Fruit fly (Drosophila melanogaster): Measurements from ENCODE around the gene CG8492.

Gene CG8492

DNA sequence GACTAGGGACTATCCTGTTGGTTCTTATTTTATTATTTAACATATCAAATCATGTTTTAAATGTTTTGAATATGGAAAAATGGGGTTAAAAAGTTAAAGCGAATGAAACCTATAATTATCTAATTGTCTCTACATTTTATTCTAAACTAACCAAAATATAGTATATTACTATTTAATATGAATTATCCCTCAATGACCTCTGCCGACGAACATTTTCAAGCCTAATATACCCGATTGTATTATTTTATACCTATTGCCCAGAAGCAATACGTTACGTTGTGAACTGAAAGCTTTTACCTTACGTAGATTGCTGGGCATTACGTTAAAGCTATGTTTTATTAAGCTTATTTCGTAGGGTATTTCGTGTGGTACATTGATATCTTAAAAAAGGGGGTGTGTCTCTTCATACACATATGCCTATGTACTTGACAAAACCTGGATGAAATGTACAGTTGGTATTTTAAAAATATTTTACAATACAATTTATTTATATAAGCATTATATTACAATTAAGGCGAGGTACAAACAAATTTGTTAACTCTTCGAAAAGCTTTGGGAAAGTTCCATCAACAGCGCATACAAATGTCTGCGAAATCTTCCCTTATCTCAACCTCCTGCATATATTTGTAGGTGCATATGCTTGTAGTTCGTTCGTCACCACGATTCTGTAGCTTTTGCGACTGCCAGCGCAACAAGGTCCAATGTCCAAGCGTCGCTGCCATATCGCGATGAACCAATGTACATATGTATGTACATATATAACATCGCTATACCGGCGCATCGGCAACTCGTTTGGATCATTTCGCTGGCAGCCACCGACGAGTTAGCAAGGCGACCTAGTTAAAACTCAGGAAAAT is 13.2 kb downstream of the CG8492 start, which contains the start of gene Mcad (continued):
- peak; percentile 92 for TF ChIP-seq CG6683 (GFP tag; optimal IDR thresholded peaks at IDR 0.05)
- peak; percentile 38 for TF ChIP-seq CG3838 (GFP tag; optimal IDR thresholded peaks at IDR 0.05)
- TF ChIP-seq Med (GFP tag), result peak; percentile 93
- TF ChIP-seq CG34376 (GFP tag; optimal IDR thresholded peaks at IDR 0.05), result peak; percentile 73
- TF ChIP-seq CG4730 (GFP tag; IDR thresholded peaks at IDR 0.05), result peak; percentile 82
- peak; percentile 92 for TF ChIP-seq CG14710 (tag; optimal IDR thresholded peaks at IDR 0.05)
- TF ChIP-seq ro (GFP tag; IDR thresholded peaks at IDR 0.05), result no peak
- peak; percentile 86 for TF ChIP-seq CG2712 (tag; optimal IDR thresholded peaks at IDR 0.05)
- TF ChIP-seq CG18619 (GFP tag; optimal IDR thresholded peaks at IDR 0.05), result peak; percentile 84
- TF ChIP-seq seq (GFP tag; IDR thresholded peaks at IDR 0.05), result peak; percentile 79
- no peak for TF ChIP-seq pros (GFP tag; optimal IDR thresholded peaks at IDR 0.05)
- TF ChIP-seq Six4 (GFP tag; optimal IDR thresholded peaks at IDR 0.05), result peak; percentile 86
- peak; percentile 41 for TF ChIP-seq CG8290 (GFP tag; optimal IDR thresholded peaks at IDR 0.05)
- peak in 1 of 2 experiments; percentile 57 for TF ChIP-seq CG8290 (tag; optimal IDR thresholded peaks at IDR 0.05)
- TF ChIP-seq Sry-β (GFP tag; optimal IDR thresholded peaks at IDR 0.05), result peak; percentile 55
- no peak for TF ChIP-seq ac (GFP tag; optimal IDR thresholded peaks at IDR 0.05)
- TF ChIP-seq CG13296 (GFP tag; optimal IDR thresholded peaks at IDR 0.05), result peak; percentile 95
- peak; percentile 90 for TF ChIP-seq Drgx (GFP tag; IDR thresholded peaks at IDR 0.05)
- peak; percentile 93 for TF ChIP-seq Hmr (GFP tag; optimal IDR thresholded peaks at IDR 0.05)
- TF ChIP-seq dpn (GFP tag; optimal IDR thresholded peaks at IDR 0.05), result peak; percentile 53 to 85
- TF ChIP-seq CG1832 (GFP tag; optimal IDR thresholded peaks at IDR 0.05), result no peak
- no peak for TF ChIP-seq gfzf (GFP tag; optimal IDR thresholded peaks at IDR 0.05)
- TF ChIP-seq CG18599 (GFP tag; optimal IDR thresholded peaks at IDR 0.05), result peak; percentile 97
- TF ChIP-seq CG7839 (tag; optimal IDR thresholded peaks at IDR 0.05), result peak; percentile 95
- TF ChIP-seq MBD-R2 (GFP tag; IDR thresholded peaks at IDR 0.05), result peak; percentile 92
- TF ChIP-seq Deaf1 (tag; optimal IDR thresholded peaks at IDR 0.05), result peak; percentile 32
- TF ChIP-seq twi (tag; optimal IDR thresholded peaks at IDR 0.05), result peak; percentile 34
- peak; percentile 84 for TF ChIP-seq Dek (tag; optimal IDR thresholded peaks at IDR 0.05)
- TF ChIP-seq CG16815 (GFP tag; optimal IDR thresholded peaks at IDR 0.05), result peak; percentile 74
- TF ChIP-seq Sry-δ (GFP tag; optimal IDR thresholded peaks at IDR 0.05), result peak; percentile 33
- TF ChIP-seq Trl (optimal IDR thresholded peaks at IDR 0.05), result no peak
- peak; percentile 19 for TF ChIP-seq Trl (GFP tag; optimal IDR thresholded peaks at IDR 0.05)
- peak; percentile 94 for TF ChIP-seq Blimp-1 (GFP tag; optimal IDR thresholded peaks at IDR 0.05)
- peak; percentile 63 for TF ChIP-seq fd64A (GFP tag; optimal IDR thresholded peaks at IDR 0.05)
- TF ChIP-seq unc-4 (GFP tag; IDR thresholded peaks at IDR 0.05; ENCODE audit: partially characterized antibody), result 0 out of 2 replicates have a peak, but pooled peaks have one; percentile 21
- peak; percentile 75 for TF ChIP-seq tio (GFP tag; optimal IDR thresholded peaks at IDR 0.05)
- TF ChIP-seq ap (GFP tag; IDR thresholded peaks at IDR 0.05), result peak; percentile 82
- peak; percentile 79 for TF ChIP-seq MTF-1 (GFP tag; optimal IDR thresholded peaks at IDR 0.05; ENCODE audit: borderline replicate concordance)
- peak; percentile 90 for TF ChIP-seq al (GFP tag; IDR thresholded peaks at IDR 0.05)
- TF ChIP-seq ewg (GFP tag; optimal IDR thresholded peaks at IDR 0.05), result peak; percentile 69
- TF ChIP-seq sd (tag; optimal IDR thresholded peaks at IDR 0.05), result peak; percentile 57
- TF ChIP-seq CG8089 (GFP tag; optimal IDR thresholded peaks at IDR 0.05), result peak; percentile 14
- TF ChIP-seq Poxn (GFP tag; IDR thresholded peaks at IDR 0.05), result peak; percentile 57
- TF ChIP-seq Hey (tag; optimal IDR thresholded peaks at IDR 0.05), result no peak
- peak; percentile 96 for TF ChIP-seq dysf (GFP tag; IDR thresholded peaks at IDR 0.05)
- TF ChIP-seq odd (GFP tag; optimal IDR thresholded peaks at IDR 0.05), result peak; percentile 74
- TF ChIP-seq dimm (GFP tag; IDR thresholded peaks at IDR 0.05), result peak; percentile 67
- peak; percentile 88 for TF ChIP-seq CG10209 (GFP tag; optimal IDR thresholded peaks at IDR 0.05)
- TF ChIP-seq CG6791 (GFP tag; IDR thresholded peaks at IDR 0.05; ENCODE audit: partially characterized antibody), result no peak

All from whole organism, embryonic.